Worm (Caenorhabditis elegans) whole organism, early embryonic: ENCODE results near the gene tbc-18.

Experiments used
- ama-1 ChIP-seq: fragments of 150-350 bp; optimal IDR thresholded peaks from 2 replicates; lab custom pipeline; 2014
- ceh-13 ChIP-seq: fragments of 200-800 bp; sonication (Bioruptor generic); optimal IDR thresholded peaks from 2 replicates; lab custom pipeline; 2018; ENCODE audit warnings: mild to moderate bottlenecking, missing genetic modification characterization, missing compliant biosample characterization
- flt-1 ChIP-seq: fragments of 200-800 bp; sonication (Bioruptor generic); IDR thresholded peaks from 2 replicates; pipeline ENCODE4 v1.3.6; 2022; ENCODE audit warnings: missing genetic modification characterization, missing compliant biosample characterization

- TF ChIP-seq flt-1 (GFP tag; lab: Robert Waterston, UW), result no peak
- TF ChIP-seq ama-1 (lab: Kevin White, UChicago), result no peak
- TF ChIP-seq ceh-13 (GFP tag; lab: Kevin White, UChicago), result no peak
Observed at ce11 chrX:8424286-8424685, 45.9 kb downstream of the tbc-18 start.
